Worm (Caenorhabditis elegans) whole organism, young adult: ENCODE data around the gene sdz-1.

ENCODE experiments used
- dpl-1 ChIP-seq: fragments of 150-350 bp; optimal IDR thresholded peaks from 2 replicates; lab custom pipeline; 2014; ENCODE audit warnings: missing biosample characterization, missing genetic modification reagents, missing genetic modification characterization
- nfya-1 ChIP-seq: sonication (generic microtip); optimal IDR thresholded peaks from 2 replicates; lab custom pipeline; 2017; ENCODE audit warnings: antibody characterized with exemption, missing compliant biosample characterization, missing genetic modification characterization, borderline replicate concordance; ENCODE audit not compliant: insufficient read depth
- unc-62 ChIP-seq: fragments of 150-350 bp; optimal IDR thresholded peaks from 2 replicates; lab custom pipeline; 2014; ENCODE audit warnings: missing biosample characterization, missing genetic modification reagents, missing genetic modification characterization
- xnd-1 ChIP-seq: sonication (generic microtip); optimal IDR thresholded peaks from 2 replicates; lab custom pipeline; 2016; ENCODE audit warnings: missing genotype, missing genetic modification reagents, missing genetic modification characterization, missing compliant biosample characterization
- ztf-25 ChIP-seq: fragments of 200-800 bp; sonication (Bioruptor generic); IDR thresholded peaks from 2 replicates; pipeline ENCODE4 v1.3.6; 2022; ENCODE audit warnings: missing genetic modification reagents, missing genetic modification characterization, missing compliant biosample characterization

ce11 chrIII:8725224-8725623 is 25.1 kb upstream of the sdz-1 start:
- no peak for TF ChIP-seq dpl-1 (GFP tag; lab: Kevin White, UChicago)
- TF ChIP-seq xnd-1 (tag; lab: Kevin White, UChicago), result no peak
- TF ChIP-seq nfya-1 (tag; lab: Kevin White, UChicago), result no peak
- TF ChIP-seq ztf-25, result no peak
- TF ChIP-seq unc-62, result no peak
